Worm (Caenorhabditis elegans): ENCODE data around the gene Y4C6B.3.

DNA sequence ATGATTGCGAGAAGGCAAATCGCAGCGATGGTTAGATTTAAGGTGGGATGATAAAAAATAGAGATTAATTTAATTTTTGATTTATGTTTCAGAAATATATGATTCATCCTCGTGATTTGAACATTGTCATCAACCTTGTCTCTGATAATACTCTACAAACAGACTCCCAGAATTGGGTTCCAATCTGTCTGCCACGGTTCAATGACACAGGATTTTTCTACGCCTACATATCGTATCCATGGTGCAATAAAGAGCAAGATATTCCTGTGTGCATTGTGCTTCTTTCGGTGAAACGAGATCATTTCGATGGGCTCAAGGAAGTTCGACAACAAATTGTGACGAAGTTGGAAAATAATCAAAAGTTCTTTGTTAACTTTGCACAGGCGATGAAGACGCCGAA lies 35.6 kb downstream of the Y4C6B.3 start:
- no peak for TF ChIP-seq cog-1 (tag; optimal IDR thresholded peaks at IDR 0.05)
- no peak for TF ChIP-seq ref-1 (GFP tag; conservative IDR thresholded peaks at IDR 0.05)
- TF ChIP-seq flt-1 (GFP tag; IDR thresholded peaks at IDR 0.05) = no peak

Measured in whole organism, midembryonic.